Worm (Caenorhabditis elegans): ENCODE data around the gene C47E12.13.
"Not testable (repeated sequence)": the region's sequence is repeated elsewhere in the genome, so short reads cannot be mapped to it uniquely, and the experiment has no call there.

The C47E12.13 gene

ce11 chrIV:10036966-10037365 lies 30.3 kb upstream of the C47E12.13 start, which contains the start of gene F44D12.10:
Gene F44D12.10, minus strand, starts transcription at chrIV:10037066.
- TF ChIP-seq nhr-25 (tag; optimal IDR thresholded peaks at IDR 0.05; ENCODE audit: borderline replicate concordance, insufficient read depth) (no peak), zfp-2 (tag; optimal IDR thresholded peaks at IDR 0.05) (no peak), nhr-42 (GFP tag; IDR thresholded peaks at IDR 0.05) (no peak), nhr-11 (tag; optimal IDR thresholded peaks at IDR 0.05) (no peak), php-3 (GFP tag; IDR thresholded peaks at IDR 0.05) (no peak)

- TF ChIP-seq unc-62 (GFP tag; optimal IDR thresholded peaks at IDR 0.05 in 1 of 2) (no peak), unc-62 (tag; optimal IDR thresholded peaks at IDR 0.05) (no peak), F44E2.7 (GFP tag; IDR thresholded peaks at IDR 0.05) (no peak)
Observed at ce11 chrIV:10033053-10033452, 26.4 kb upstream of the C47E12.13 start, which contains the start of gene F44D12.6. Gene F44D12.6, plus strand, starts transcription at chrIV:10033353.

- not testable (repeated sequence) for TF ChIP-seq mxl-3 (GFP tag; optimal IDR thresholded peaks at IDR 0.05); R02D3.7 (tag; optimal IDR thresholded peaks at IDR 0.05); nhr-41 (GFP tag; IDR thresholded peaks at IDR 0.05)
Observed at ce11 chrIV:10028779-10029178, 22.1 kb upstream of the C47E12.13 start, which contains the start of the genes F44D12.16 and msd-2. Gene F44D12.16, plus strand, starts transcription at chrIV:10029079. Gene msd-2, plus strand, starts transcription at chrIV:10029083.

ce11 chrIV:10027566-10027965 lies 20.9 kb upstream of the C47E12.13 start, which contains the start of gene gipc-2:
Gene gipc-2, minus strand, starts transcription at chrIV:10027666.
- TF ChIP-seq dmd-9 (GFP tag; IDR thresholded peaks at IDR 0.05) (no peak), daf-19 (GFP tag; conservative IDR thresholded peaks at IDR 0.05) (no peak), F49E8.2 (tag; optimal IDR thresholded peaks at IDR 0.05; ENCODE audit: borderline replicate concordance) (no peak), tra-1 (GFP tag; IDR thresholded peaks at IDR 0.05) (no peak), ceh-20 (GFP tag; IDR thresholded peaks at IDR 0.05) (no peak), unc-39 (tag; optimal IDR thresholded peaks at IDR 0.05) (no peak), R02D3.7 (tag; optimal IDR thresholded peaks at IDR 0.05) (no peak), set-16 (GFP tag; IDR thresholded peaks at IDR 0.05) (no peak), dve-1 (tag; optimal IDR thresholded peaks at IDR 0.05; ENCODE audit: insufficient read depth) (no peak), zfp-3 (GFP tag; conservative IDR thresholded peaks at IDR 0.05) (no peak)

ce11 chrIV:10026129-10026528 lies 19.4 kb upstream of the C47E12.13 start:
- TF ChIP-seq ama-1 (optimal IDR thresholded peaks at IDR 0.05) (no peak), madf-9 (GFP tag; conservative IDR thresholded peaks at IDR 0.05) (no peak), daf-16 (GFP tag; optimal IDR thresholded peaks at IDR 0.05) (no peak), daf-16 (tag; optimal IDR thresholded peaks at IDR 0.05) (no peak), lsy-2 (tag; optimal IDR thresholded peaks at IDR 0.05) (no peak), ctbp-1 (GFP tag; IDR thresholded peaks at IDR 0.05) (no peak), egl-43 (GFP tag; IDR thresholded peaks at IDR 0.05) (no peak), T26A8.4 (GFP tag; IDR thresholded peaks at IDR 0.05) (no peak)

- TF ChIP-seq lir-3 (tag; optimal IDR thresholded peaks at IDR 0.05) (no peak), mdl-1 (tag; optimal IDR thresholded peaks at IDR 0.05) (no peak), fkh-10 (GFP tag; optimal IDR thresholded peaks at IDR 0.05) (no peak), lin-39 (tag; optimal IDR thresholded peaks at IDR 0.05) (no peak), dve-1 (tag; optimal IDR thresholded peaks at IDR 0.05; ENCODE audit: insufficient read depth) (no peak), fos-1 (tag; optimal IDR thresholded peaks at IDR 0.05) (no peak), nhr-25 (tag; optimal IDR thresholded peaks at IDR 0.05; ENCODE audit: borderline replicate concordance, insufficient read depth) (no peak), nhr-42 (GFP tag; IDR thresholded peaks at IDR 0.05) (no peak), Y5F2A.4 (GFP tag; optimal IDR thresholded peaks at IDR 0.05) (no peak), vab-7 (GFP tag; IDR thresholded peaks at IDR 0.05) (no peak), nhr-77 (tag; optimal IDR thresholded peaks at IDR 0.05) (no peak), sdz-12 (GFP tag; optimal IDR thresholded peaks at IDR 0.05) (no peak), arid-1 (GFP tag; conservative IDR thresholded peaks at IDR 0.05) (no peak)
Observed at ce11 chrIV:10022991-10023390, 16.3 kb upstream of the C47E12.13 start, which contains the start of gene F44D12.8. Gene F44D12.8, plus strand, starts transcription at chrIV:10023291.
